Comparison of ENCODE assay signal across 2 fruit fly cellular contexts in genomic region chr3L:907673-908323, dm6.
TF ChIP-seq lines count a peak whose summit lies in the region.

No protein-coding gene starts in this region.

TF ChIP-seq in whole organism, embryonic, 481 proteins besides CTCF, POLR2A, EP300 and RAD21 (continued from another document and continues in another):
- TF ChIP-seq Antp (GFP tag; optimal IDR thresholded peaks at IDR 0.05; lab: Kevin White, UChicago) (peak; percentile 23), CG12391 (tag; optimal IDR thresholded peaks at IDR 0.05; lab: Kevin White, UChicago) (peak; percentile 48), CG2678 (tag; optimal IDR thresholded peaks at IDR 0.05; lab: Kevin White, UChicago) (peak; percentile 55), ara (GFP tag; IDR thresholded peaks at IDR 0.05; lab: Robert Waterston, UW) (peak; percentile 33; the same call in 1 of the 2 replicates), CG31388 (GFP tag; optimal IDR thresholded peaks at IDR 0.05; lab: Kevin White, UChicago) (no peak), Elba2 (GFP tag; optimal IDR thresholded peaks at IDR 0.05; lab: Kevin White, UChicago) (no peak), pzg (GFP tag; optimal IDR thresholded peaks at IDR 0.05; lab: Kevin White, UChicago) (no peak), chm (GFP tag; IDR thresholded peaks at IDR 0.05; lab: Robert Waterston, UW) (no peak), cas (GFP tag; IDR thresholded peaks at IDR 0.05; lab: Robert Waterston, UW) (no peak), CG11398 (GFP tag; optimal IDR thresholded peaks at IDR 0.05; lab: Kevin White, UChicago) (no peak), Hsf (GFP tag; optimal IDR thresholded peaks at IDR 0.05; lab: Kevin White, UChicago) (peak; percentile 28), ase (GFP tag; IDR thresholded peaks at IDR 0.05; lab: Robert Waterston, UW) (0 out of 3 replicates have a peak, but pooled peaks have one; percentile 29), CG2199 (GFP tag; IDR thresholded peaks at IDR 0.05; lab: Robert Waterston, UW) (no peak; the same call in 2 of the 3 replicates), so (GFP tag; IDR thresholded peaks at IDR 0.05; lab: Robert Waterston, UW) (0 out of 3 replicates have a peak, but pooled peaks have one; percentile 16), pros (GFP tag; optimal IDR thresholded peaks at IDR 0.05; lab: Kevin White, UChicago) (peak; percentile 94), CG1647 (GFP tag; optimal IDR thresholded peaks at IDR 0.05; lab: Kevin White, UChicago) (no peak), HLH4C (GFP tag; IDR thresholded peaks at IDR 0.05; lab: Robert Waterston, UW; ENCODE audit: partially characterized antibody) (no peak), jing (GFP tag; optimal IDR thresholded peaks at IDR 0.05; lab: Kevin White, UChicago) (no peak), rib (GFP tag; IDR thresholded peaks at IDR 0.05; lab: Robert Waterston, UW) (no peak), Lim3 (GFP tag; IDR thresholded peaks at IDR 0.05; lab: Robert Waterston, UW) (no peak), Hmr (GFP tag; optimal IDR thresholded peaks at IDR 0.05; lab: Kevin White, UChicago) (no peak), corto (GFP tag; optimal IDR thresholded peaks at IDR 0.05; lab: Kevin White, UChicago) (peak; percentile 50), lmd (GFP tag; IDR thresholded peaks at IDR 0.05; lab: Robert Waterston, UW) (no peak), zfh2 (GFP tag; optimal IDR thresholded peaks at IDR 0.05; lab: Kevin White, UChicago) (no peak), CG8944 (GFP tag; optimal IDR thresholded peaks at IDR 0.05; lab: Kevin White, UChicago) (no peak), tll (GFP tag; optimal IDR thresholded peaks at IDR 0.05; lab: Kevin White, UChicago) (no peak), ac (GFP tag; optimal IDR thresholded peaks at IDR 0.05; lab: Kevin White, UChicago) (no peak), CG3838 (GFP tag; optimal IDR thresholded peaks at IDR 0.05; lab: Kevin White, UChicago) (no peak), B-H2 (GFP tag; optimal IDR thresholded peaks at IDR 0.05; lab: Kevin White, UChicago) (no peak), Xbp1 (GFP tag; optimal IDR thresholded peaks at IDR 0.05; lab: Kevin White, UChicago) (peak; percentile 25), CHES-1-like (GFP tag; optimal IDR thresholded peaks at IDR 0.05; lab: Kevin White, UChicago) (no peak), cwo (GFP tag; optimal IDR thresholded peaks at IDR 0.05; lab: Kevin White, UChicago) (no peak), CG10959 (GFP tag; IDR thresholded peaks at IDR 0.05; lab: Robert Waterston, UW) (0 out of 2 replicates have a peak, but pooled peaks have one; percentile 17), CG30431 (GFP tag; optimal IDR thresholded peaks at IDR 0.05; lab: Kevin White, UChicago) (no peak), B-H1 (GFP tag; IDR thresholded peaks at IDR 0.05; lab: Robert Waterston, UW) (no peak), CG13123 (GFP tag; optimal IDR thresholded peaks at IDR 0.05; lab: Kevin White, UChicago) (no peak), wor (GFP tag; IDR thresholded peaks at IDR 0.05; lab: Robert Waterston, UW) (no peak), CG15011 (GFP tag; optimal IDR thresholded peaks at IDR 0.05; lab: Kevin White, UChicago) (no peak), vvl (GFP tag; IDR thresholded peaks at IDR 0.05; lab: Robert Waterston, UW) (peak; percentile 37; the same call in 1 of the 2 replicates), CG14965 (GFP tag; optimal IDR thresholded peaks at IDR 0.05; lab: Kevin White, UChicago; ENCODE audit: borderline replicate concordance) (no peak), Vsx1 (GFP tag; optimal IDR thresholded peaks at IDR 0.05; lab: Kevin White, UChicago) (no peak), kay (GFP tag; optimal IDR thresholded peaks at IDR 0.05; lab: Kevin White, UChicago) (no peak), Mes4 (GFP tag; optimal IDR thresholded peaks at IDR 0.05; lab: Kevin White, UChicago) (no peak), CG1603 (tag; optimal IDR thresholded peaks at IDR 0.05; lab: Kevin White, UChicago) (peak; percentile 76), maf-S (GFP tag; optimal IDR thresholded peaks at IDR 0.05; lab: Kevin White, UChicago) (no peak), jumu (GFP tag; optimal IDR thresholded peaks at IDR 0.05; lab: Kevin White, UChicago) (no peak), fd64A (GFP tag; optimal IDR thresholded peaks at IDR 0.05; lab: Kevin White, UChicago) (no peak), sim (GFP tag; IDR thresholded peaks at IDR 0.05; lab: Robert Waterston, UW) (no peak), nerfin-1 (tag; optimal IDR thresholded peaks at IDR 0.05; lab: Kevin White, UChicago) (peak; percentile 88), CG4424 (GFP tag; optimal IDR thresholded peaks at IDR 0.05; lab: Kevin White, UChicago) (peak; percentile 40), ewg (GFP tag; optimal IDR thresholded peaks at IDR 0.05; lab: Kevin White, UChicago) (peak; percentile 23), HLH3B (GFP tag; IDR thresholded peaks at IDR 0.05; lab: Robert Waterston, UW) (0 out of 2 replicates have a peak, but pooled peaks have one; percentile 42), gce (GFP tag; IDR thresholded peaks at IDR 0.05; lab: Robert Waterston, UW) (0 out of 3 replicates have a peak, but pooled peaks have one; percentile 28), aop (GFP tag; IDR thresholded peaks at IDR 0.05; lab: Robert Waterston, UW) (peak; percentile 32; the same call in 1 of the 2 replicates), amos (GFP tag; IDR thresholded peaks at IDR 0.05; lab: Robert Waterston, UW; ENCODE audit: partially characterized antibody) (no peak), CG16815 (GFP tag; optimal IDR thresholded peaks at IDR 0.05; lab: Kevin White, UChicago) (peak; percentile 24), CG2712 (tag; optimal IDR thresholded peaks at IDR 0.05; lab: Kevin White, UChicago) (peak; percentile 58), unpg (GFP tag; optimal IDR thresholded peaks at IDR 0.05; lab: Kevin White, UChicago) (peak; percentile 18), Kr (GFP tag; optimal IDR thresholded peaks at IDR 0.05; lab: Kevin White, UChicago) (no peak), CG12104 (GFP tag; optimal IDR thresholded peaks at IDR 0.05; lab: Kevin White, UChicago) (no peak), dati (GFP tag; IDR thresholded peaks at IDR 0.05; lab: Robert Waterston, UW) (no peak), CG33213 (GFP tag; optimal IDR thresholded peaks at IDR 0.05; lab: Kevin White, UChicago) (no peak), ind (GFP tag; optimal IDR thresholded peaks at IDR 0.05; lab: Kevin White, UChicago) (peak; percentile 10), ab (GFP tag; optimal IDR thresholded peaks at IDR 0.05; lab: Kevin White, UChicago) (no peak), slou (GFP tag; optimal IDR thresholded peaks at IDR 0.05; lab: Kevin White, UChicago) (no peak), slp2 (GFP tag; optimal IDR thresholded peaks at IDR 0.05; lab: Kevin White, UChicago) (no peak)

TF ChIP-seq in whole organism, prepupa, 60 proteins besides CTCF, POLR2A, EP300 and RAD21 (continued from another document):
- peak; percentile 57 for TF ChIP-seq esn (GFP tag; optimal IDR thresholded peaks at IDR 0.05; lab: Kevin White, UChicago)
- TF ChIP-seq CG32006 (GFP tag; optimal IDR thresholded peaks at IDR 0.05; lab: Kevin White, UChicago): no peak
- TF ChIP-seq CG7368 (GFP tag; optimal IDR thresholded peaks at IDR 0.05; lab: Kevin White, UChicago): peak; percentile 15
- peak; percentile 52 for TF ChIP-seq vri (GFP tag; optimal IDR thresholded peaks at IDR 0.05; lab: Kevin White, UChicago)
- no peak for TF ChIP-seq CG6276 (GFP tag; optimal IDR thresholded peaks at IDR 0.05; lab: Kevin White, UChicago)
- peak; percentile 69; the same call in 1 of the 3 replicates for TF ChIP-seq CG6163 (GFP tag; IDR thresholded peaks at IDR 0.05; lab: Robert Waterston, UW)
- no peak for TF ChIP-seq CG11762 (GFP tag; optimal IDR thresholded peaks at IDR 0.05; lab: Kevin White, UChicago; ENCODE audit: insufficient read depth)
- TF ChIP-seq CG8319 (GFP tag; optimal IDR thresholded peaks at IDR 0.05; lab: Kevin White, UChicago): peak; percentile 38
- TF ChIP-seq topi (GFP tag; optimal IDR thresholded peaks at IDR 0.05; lab: Kevin White, UChicago): peak; percentile 53
- TF ChIP-seq lz (GFP tag; optimal IDR thresholded peaks at IDR 0.05; lab: Kevin White, UChicago): peak; percentile 50
- peak; percentile 56 for TF ChIP-seq CG3919 (GFP tag; optimal IDR thresholded peaks at IDR 0.05; lab: Kevin White, UChicago)
- peak; percentile 33 for TF ChIP-seq Eip75B (GFP tag; optimal IDR thresholded peaks at IDR 0.05; lab: Kevin White, UChicago)
- peak; percentile 47 for TF ChIP-seq acj6 (GFP tag; optimal IDR thresholded peaks at IDR 0.05; lab: Kevin White, UChicago)
- no peak for TF ChIP-seq Lpt (GFP tag; optimal IDR thresholded peaks at IDR 0.05; lab: Kevin White, UChicago)
- TF ChIP-seq Hr4 (GFP tag; optimal IDR thresholded peaks at IDR 0.05; lab: Kevin White, UChicago): no peak
- no peak for TF ChIP-seq Blimp-1 (GFP tag; optimal IDR thresholded peaks at IDR 0.05; lab: Kevin White, UChicago)
- TF ChIP-seq CG6792 (GFP tag; optimal IDR thresholded peaks at IDR 0.05; lab: Kevin White, UChicago): peak; percentile 40
- peak; percentile 9 for TF ChIP-seq CG11902 (GFP tag; optimal IDR thresholded peaks at IDR 0.05; lab: Kevin White, UChicago)
- TF ChIP-seq fd85E (GFP tag; optimal IDR thresholded peaks at IDR 0.05; lab: Kevin White, UChicago): no peak
- TF ChIP-seq CG3032 (tag; optimal IDR thresholded peaks at IDR 0.05; lab: Kevin White, UChicago): peak; percentile 43
- peak; percentile 5 for TF ChIP-seq CG16779 (tag; optimal IDR thresholded peaks at IDR 0.05; lab: Kevin White, UChicago)
- TF ChIP-seq CG4318 (GFP tag; optimal IDR thresholded peaks at IDR 0.05; lab: Kevin White, UChicago): no peak
- TF ChIP-seq ss (GFP tag; optimal IDR thresholded peaks at IDR 0.05; lab: Kevin White, UChicago): peak in 1 of 2 experiments; percentile 58
- no peak for TF ChIP-seq CG8119 (GFP tag; IDR thresholded peaks at IDR 0.05; lab: Robert Waterston, UW)
- no peak for TF ChIP-seq achi (GFP tag; optimal IDR thresholded peaks at IDR 0.05; lab: Kevin White, UChicago)
- TF ChIP-seq CG6854 (GFP tag; optimal IDR thresholded peaks at IDR 0.05; lab: Kevin White, UChicago): no peak
- TF ChIP-seq Sox102F (GFP tag; optimal IDR thresholded peaks at IDR 0.05; lab: Kevin White, UChicago): peak; percentile 56
- no peak for TF ChIP-seq dac (GFP tag; optimal IDR thresholded peaks at IDR 0.05; lab: Kevin White, UChicago)
- TF ChIP-seq eg (GFP tag; IDR thresholded peaks at IDR 0.05; lab: Robert Waterston, UW): no peak
- peak; percentile 21 for TF ChIP-seq OdsH (GFP tag; optimal IDR thresholded peaks at IDR 0.05; lab: Kevin White, UChicago)
- no peak for TF ChIP-seq CG9139 (GFP tag; optimal IDR thresholded peaks at IDR 0.05; lab: Kevin White, UChicago)
- peak; percentile 78 for TF ChIP-seq Eip78C (GFP tag; lab: Kevin White, UChicago)
- peak; percentile 21 for TF ChIP-seq CG34406 (GFP tag; optimal IDR thresholded peaks at IDR 0.05; lab: Kevin White, UChicago)
- TF ChIP-seq svp (GFP tag; lab: Kevin White, UChicago): peak; percentile 65
- peak; percentile 26 for TF ChIP-seq CG8632 (GFP tag; optimal IDR thresholded peaks at IDR 0.05; lab: Kevin White, UChicago)
- TF ChIP-seq Ets21C (GFP tag; optimal IDR thresholded peaks at IDR 0.05; lab: Kevin White, UChicago): peak; percentile 29
- no peak for TF ChIP-seq Gug (GFP tag; IDR thresholded peaks at IDR 0.05; lab: Robert Waterston, UW)
